Worm (Caenorhabditis elegans) whole organism, late embryonic: ENCODE measurements around the gene sre-51.
A peak's percentile ranks its signal among the peaks of the same experiment; 100 is the strongest.

Experiments used
- C08G9.2 ChIP-seq: sonication (generic microtip); optimal IDR thresholded peaks from 2 replicates; lab custom pipeline; 2016; ENCODE audit warnings: mild to moderate bottlenecking, missing genetic modification characterization, moderate library complexity, missing compliant biosample characterization
- C38D4.7 ChIP-seq: fragments of 200-800 bp; sonication (Bioruptor generic); optimal IDR thresholded peaks from 2 replicates; lab custom pipeline; 2018; ENCODE audit warnings: mild to moderate bottlenecking, missing genetic modification characterization, moderate library complexity, missing compliant biosample characterization
- K02D7.2 ChIP-seq: sonication (generic microtip); optimal IDR thresholded peaks from 2 replicates; lab custom pipeline; 2017; ENCODE audit warnings: mild to moderate bottlenecking, missing genetic modification characterization, missing compliant biosample characterization
- K09A11.1 ChIP-seq: sonication (generic microtip); optimal IDR thresholded peaks from 2 replicates; lab custom pipeline; 2017; ENCODE audit warnings: antibody characterized with exemption, mild to moderate bottlenecking, missing genetic modification characterization, missing compliant biosample characterization; ENCODE audit not compliant: insufficient read depth
- ahr-1 ChIP-seq: sonication (generic microtip); optimal IDR thresholded peaks from 2 replicates; lab custom pipeline; 2016; ENCODE audit warnings: missing genetic modification characterization, missing compliant biosample characterization
- ama-1 ChIP-seq: fragments of 150-350 bp; optimal IDR thresholded peaks from 2 replicates; lab custom pipeline; 2014
- ceh-18 ChIP-seq: sonication (generic microtip); optimal IDR thresholded peaks from 2 replicates; lab custom pipeline; 2016; ENCODE audit warnings: missing genetic modification characterization, missing compliant biosample characterization
- ceh-19 ChIP-seq: fragments of 200-800 bp; sonication (Bioruptor generic); optimal IDR thresholded peaks from 2 replicates; lab custom pipeline; 2018; ENCODE audit warnings: mild to moderate bottlenecking, missing genetic modification characterization, missing compliant biosample characterization
- ceh-30 ChIP-seq: fragments of 150-350 bp; optimal IDR thresholded peaks from 2 replicates; lab custom pipeline; 2014; ENCODE audit warnings: missing biosample characterization, missing genetic modification characterization
- ceh-31 ChIP-seq: sonication (generic microtip); optimal IDR thresholded peaks from 2 replicates; lab custom pipeline; 2016; ENCODE audit warnings: missing genetic modification characterization, missing compliant biosample characterization
- ceh-34 ChIP-seq: sonication (generic microtip); optimal IDR thresholded peaks from 2 replicates; lab custom pipeline; 2016; ENCODE audit warnings: mild to moderate bottlenecking, missing genetic modification characterization, missing compliant biosample characterization
- ceh-48 ChIP-seq: sonication (generic microtip); optimal IDR thresholded peaks from 2 replicates; lab custom pipeline; 2016; ENCODE audit warnings: missing genetic modification characterization, inconsistent platforms, missing compliant biosample characterization
- elt-2 ChIP-seq: sonication (generic microtip); optimal IDR thresholded peaks from 2 replicates; lab custom pipeline; 2016; ENCODE audit warnings: missing genetic modification reagents, missing genetic modification characterization, missing compliant biosample characterization
- ets-4 ChIP-seq: sonication (generic microtip); optimal IDR thresholded peaks from 2 replicates; lab custom pipeline; 2016; ENCODE audit warnings: missing genetic modification characterization, missing compliant biosample characterization
- eyg-1 ChIP-seq: sonication (generic microtip); optimal IDR thresholded peaks from 2 replicates; lab custom pipeline; 2016; ENCODE audit warnings: missing genotype, missing genetic modification characterization, missing compliant biosample characterization
- fax-1 ChIP-seq: sonication (generic microtip); optimal IDR thresholded peaks from 2 replicates; lab custom pipeline; 2016; ENCODE audit warnings: missing genotype, missing genetic modification characterization, missing compliant biosample characterization
- gmeb-2 ChIP-seq: sonication (generic microtip); optimal IDR thresholded peaks from 2 replicates; lab custom pipeline; 2016; ENCODE audit warnings: missing genetic modification characterization, inconsistent platforms, missing compliant biosample characterization
- hlh-13 ChIP-seq: fragments of 200-800 bp; sonication (Bioruptor generic); optimal IDR thresholded peaks from 2 replicates; lab custom pipeline; 2018; ENCODE audit warnings: mild to moderate bottlenecking, missing genetic modification characterization, missing compliant biosample characterization
- hlh-15 ChIP-seq: sonication (generic microtip); optimal IDR thresholded peaks from 2 replicates; lab custom pipeline; 2016; ENCODE audit warnings: missing genetic modification characterization, missing compliant biosample characterization
- hlh-30 ChIP-seq: sonication (generic microtip); optimal IDR thresholded peaks from 2 replicates; lab custom pipeline; 2017; ENCODE audit warnings: antibody characterized with exemption, missing genetic modification characterization, missing compliant biosample characterization; ENCODE audit not compliant: insufficient read depth
- lim-6 ChIP-seq: sonication (generic microtip); optimal IDR thresholded peaks from 2 replicates; lab custom pipeline; 2016; ENCODE audit warnings: missing genetic modification characterization, missing compliant biosample characterization
- lin-11 ChIP-seq: fragments of 200-800 bp; sonication (Bioruptor generic); optimal IDR thresholded peaks from 2 replicates; lab custom pipeline; 2018; ENCODE audit warnings: mild to moderate bottlenecking, missing genetic modification characterization, missing compliant biosample characterization
- madf-2 ChIP-seq: sonication (generic microtip); optimal IDR thresholded peaks from 2 replicates; lab custom pipeline; 2017; ENCODE audit warnings: missing genetic modification characterization, missing compliant biosample characterization
- nfya-1 ChIP-seq: sonication (generic microtip); optimal IDR thresholded peaks from 2 replicates; lab custom pipeline; 2017; ENCODE audit warnings: missing genetic modification characterization, mild to moderate bottlenecking, missing compliant biosample characterization, antibody characterized with exemption, moderate library complexity
- odd-2 ChIP-seq: sonication (generic microtip); optimal IDR thresholded peaks from 2 replicates; lab custom pipeline; 2017; ENCODE audit warnings: antibody characterized with exemption, mild to moderate bottlenecking, missing genetic modification characterization, missing compliant biosample characterization
- pag-3 ChIP-seq: sonication (generic microtip); optimal IDR thresholded peaks from 2 replicates; lab custom pipeline; 2016; ENCODE audit warnings: missing compliant biosample characterization, missing genetic modification characterization, borderline replicate concordance
- pat-9 ChIP-seq: fragments of 200-800 bp; sonication (Bioruptor generic); optimal IDR thresholded peaks from 2 replicates; lab custom pipeline; 2018; ENCODE audit warnings: mild to moderate bottlenecking, missing genetic modification characterization, moderate library complexity, missing compliant biosample characterization
- pha-2 ChIP-seq: sonication (generic microtip); optimal IDR thresholded peaks from 2 replicates; lab custom pipeline; 2017; ENCODE audit warnings: mild to moderate bottlenecking, missing genetic modification characterization, missing compliant biosample characterization
- pros-1 ChIP-seq: fragments of 150-350 bp; optimal IDR thresholded peaks from 2 replicates; lab custom pipeline; 2014; ENCODE audit warnings: missing biosample characterization, missing genetic modification reagents, missing genetic modification characterization
- ref-2 ChIP-seq: sonication (generic microtip); optimal IDR thresholded peaks from 2 replicates; lab custom pipeline; 2016; ENCODE audit warnings: missing genetic modification characterization, missing compliant biosample characterization
- rnt-1 ChIP-seq: sonication (generic microtip); optimal IDR thresholded peaks from 2 replicates; lab custom pipeline; 2016; ENCODE audit warnings: missing genetic modification characterization, missing compliant biosample characterization
- syd-9 ChIP-seq: sonication (generic microtip); optimal IDR thresholded peaks from 2 replicates; lab custom pipeline; 2016; ENCODE audit warnings: mild to moderate bottlenecking, missing genetic modification characterization, moderate library complexity, missing compliant biosample characterization
- tbx-2 ChIP-seq: sonication (generic microtip); optimal IDR thresholded peaks from 2 replicates; lab custom pipeline; 2016; ENCODE audit warnings: missing genetic modification characterization, missing compliant biosample characterization
- unc-42 ChIP-seq: sonication (generic microtip); optimal IDR thresholded peaks from 2 replicates; lab custom pipeline; 2016; ENCODE audit warnings: missing genotype, missing genetic modification characterization, missing compliant biosample characterization
- unc-55 ChIP-seq: sonication (generic microtip); optimal IDR thresholded peaks from 2 replicates; lab custom pipeline; 2017; ENCODE audit warnings: missing biosample characterization, missing genetic modification reagents, missing genetic modification characterization
- ztf-16 ChIP-seq: sonication (generic microtip); optimal IDR thresholded peaks from 2 replicates; lab custom pipeline; 2017; ENCODE audit warnings: missing genetic modification characterization, missing compliant biosample characterization

sre-51 gene

ce11 chrII:12328994-12329393, 17.3 kb downstream of the sre-51 start, which contains the start of gene sre-55:
Gene sre-55 (plus strand): TSS chrII:12329294.
- TF ChIP-seq C08G9.2 (tag; lab: Kevin White, UChicago) (no peak), ceh-30 (tag; lab: Kevin White, UChicago) (no peak), rnt-1 (tag; lab: Kevin White, UChicago) (no peak), lim-6 (tag; lab: Kevin White, UChicago) (no peak), odd-2 (tag; lab: Kevin White, UChicago) (no peak), pros-1 (tag; lab: Kevin White, UChicago) (no peak), ceh-19 (no peak), ztf-16 (tag; lab: Kevin White, UChicago) (no peak), tbx-2 (tag; lab: Kevin White, UChicago) (no peak), elt-2 (tag; lab: Kevin White, UChicago) (no peak), ahr-1 (no peak), eyg-1 (no peak), C38D4.7 (GFP tag; lab: Kevin White, UChicago) (no peak), lin-11 (tag; lab: Kevin White, UChicago) (no peak), pag-3 (tag; lab: Kevin White, UChicago) (no peak), hlh-13 (GFP tag; lab: Kevin White, UChicago) (no peak), K09A11.1 (tag; lab: Kevin White, UChicago) (no peak)
- TF ChIP-seq, all 69 proteins: peak for 0

ce11 chrII:12332624-12333023, 21.0 kb downstream of the sre-51 start, which contains the start of gene sre-54:
Gene sre-54 (plus strand): TSS chrII:12332924.
- TF ChIP-seq hlh-15 (tag; lab: Kevin White, UChicago), result no peak
- no peak for TF ChIP-seq fax-1 (tag; lab: Kevin White, UChicago)
- no peak for TF ChIP-seq unc-42 (tag; lab: Kevin White, UChicago)

ce11 chrII:12335430-12335829, 23.8 kb downstream of the sre-51 start, which contains the start of gene sre-52:
Gene sre-52 (plus strand): TSS chrII:12335730.
- no peak for TF ChIP-seq C38D4.7 (GFP tag; lab: Kevin White, UChicago)
- TF ChIP-seq pha-2, result no peak
- no peak for TF ChIP-seq ama-1 (lab: Kevin White, UChicago)
- no peak for TF ChIP-seq ceh-34

- TF ChIP-seq pat-9 (tag; lab: Kevin White, UChicago) (no peak), ceh-48 (peak; percentile 11), gmeb-2 (tag; lab: Kevin White, UChicago) (no peak), eyg-1 (peak; percentile 1), tbx-2 (tag; lab: Kevin White, UChicago) (peak; percentile 58), K02D7.2 (tag; lab: Kevin White, UChicago) (no peak), elt-2 (tag; lab: Kevin White, UChicago) (peak; percentile 12), ref-2 (tag; lab: Kevin White, UChicago) (peak; percentile 53), ceh-31 (tag; lab: Kevin White, UChicago) (peak; percentile 55), nfya-1 (tag; lab: Kevin White, UChicago) (peak; percentile 100), hlh-30 (peak; percentile 85), ceh-34 (peak; percentile 30), pros-1 (tag; lab: Kevin White, UChicago) (peak; percentile 12), madf-2 (tag; lab: Kevin White, UChicago) (peak; percentile 21), unc-55 (peak; percentile 28), K09A11.1 (tag; lab: Kevin White, UChicago) (no peak), syd-9 (tag; lab: Kevin White, UChicago) (no peak), ceh-18 (peak; percentile 2), rnt-1 (tag; lab: Kevin White, UChicago) (peak; percentile 7), unc-42 (tag; lab: Kevin White, UChicago) (peak; percentile 86), ets-4 (no peak)
Measured at ce11 chrII:12339152-12339551, 27.5 kb downstream of the sre-51 start.
